Fruit fly (Drosophila melanogaster) whole organism, prepupa: ENCODE data around the gene CG13711.

ENCODE experiments used
- CG9139 ChIP-seq: fragments of 200-800 bp; sonication (Bioruptor generic); optimal IDR thresholded peaks from 3 replicates; lab custom pipeline; 2017; ENCODE audit warnings: missing biosample characterization, mild to moderate bottlenecking, missing genetic modification characterization
- vri ChIP-seq: fragments of 200-800 bp; sonication (Bioruptor generic); optimal IDR thresholded peaks from 3 replicates; lab custom pipeline; 2016; ENCODE audit warnings: missing biosample characterization, mild to moderate bottlenecking, missing genetic modification characterization

DNA sequence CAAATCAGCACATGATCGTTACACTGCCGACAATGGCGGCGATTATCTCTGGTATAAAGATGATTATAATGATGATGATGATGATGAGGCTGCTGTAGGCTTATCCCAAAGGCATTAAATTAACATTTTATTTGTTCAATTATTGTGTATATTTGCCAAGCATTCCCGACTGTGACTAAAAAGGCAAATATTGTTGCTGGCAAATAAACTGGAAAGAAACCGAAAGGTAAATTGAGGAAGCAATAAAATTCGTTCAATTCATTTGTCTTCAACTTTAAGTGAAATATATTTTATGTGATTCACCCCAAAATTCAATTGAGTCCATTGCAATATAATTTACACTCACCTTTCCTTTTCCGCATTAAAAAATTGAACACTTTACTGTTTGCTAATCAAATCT is 9.6 kb upstream of the CG13711 start:
- TF ChIP-seq CG9139 (GFP tag; lab: Kevin White, UChicago) (no peak), vri (GFP tag; lab: Kevin White, UChicago) (no peak)
